Worm (Caenorhabditis elegans) whole organism, young adult: ENCODE measurements around the gene E02C12.11.
"Not testable (repeated sequence)": the region's sequence is repeated elsewhere in the genome, so short reads cannot be mapped to it uniquely, and the experiment has no call there.

ENCODE experiments used
- Y53G8AR.9 ChIP-seq: fragments of 200-800 bp; sonication (Bioruptor generic); conservative IDR thresholded peaks from 2 replicates; pipeline ENCODE4 v1.3.6; 2022; ENCODE audit warnings: missing genetic modification reagents, missing genetic modification characterization, missing compliant biosample characterization
- atf-7 ChIP-seq: sonication (generic microtip); optimal IDR thresholded peaks from 2 replicates; lab custom pipeline; 2017; ENCODE audit warnings: mild to moderate bottlenecking, missing genetic modification characterization, missing compliant biosample characterization
- athp-1 ChIP-seq: sonication (generic microtip); optimal IDR thresholded peaks from 2 replicates; lab custom pipeline; 2017; ENCODE audit warnings: mild to moderate bottlenecking, missing genetic modification characterization, missing compliant biosample characterization
- cebp-1 ChIP-seq, 2 experiments: fragments of 200-800 bp in 1 of 2; sonication (Bioruptor generic) in 1 of 2; sonication (generic microtip) in 1 of 2; IDR thresholded peaks in 1 of 2; optimal IDR thresholded peaks in 1 of 2; 2 replicates each; pipeline versions ENCODE4 v1.3.6 to Lab custom; 2017 to 2022; ENCODE audit warnings: missing compliant biosample characterization in 2 of 2, missing genetic modification characterization in 2 of 2, mild to moderate bottlenecking in 1 of 2, missing genetic modification reagents in 1 of 2, moderate library complexity in 1 of 2
- egl-44 ChIP-seq: fragments of 200-800 bp; sonication (Bioruptor generic); IDR thresholded peaks from 2 replicates; pipeline ENCODE4 v1.3.6; 2022; ENCODE audit warnings: missing genetic modification reagents, missing genetic modification characterization, missing compliant biosample characterization
- lin-35 ChIP-seq, 3 experiments: fragments of 150-350 bp in 2 of 3; sonication (generic microtip) in 1 of 3; optimal IDR thresholded peaks; 2 replicates each; lab custom pipeline; 2014 to 2018; ENCODE audit warnings: missing biosample characterization in 3 of 3, missing genetic modification characterization in 3 of 3, missing genetic modification reagents in 3 of 3
- rec-8 ChIP-seq, 2 experiments: sonication (generic microtip); optimal IDR thresholded peaks; 2 replicates each; lab custom pipeline; 2016; ENCODE audit warnings: mild to moderate bottlenecking in 2 of 2, missing genetic modification characterization in 2 of 2, missing genetic modification reagents in 2 of 2, missing genotype in 2 of 2, missing biosample characterization in 1 of 2, missing compliant biosample characterization in 1 of 2, moderate library complexity in 1 of 2
- sea-2 ChIP-seq: fragments of 200-800 bp; sonication (Bioruptor generic); IDR thresholded peaks from 2 replicates; pipeline ENCODE4 v1.3.6; 2022; ENCODE audit warnings: missing genetic modification characterization, missing compliant biosample characterization
- snpc-1.3 ChIP-seq: sonication (generic microtip); optimal IDR thresholded peaks from 2 replicates; lab custom pipeline; 2017; ENCODE audit warnings: missing genetic modification characterization, mild to moderate bottlenecking, missing compliant biosample characterization, antibody characterized with exemption, moderate library complexity, missing genotype, missing genetic modification reagents; ENCODE audit not compliant: insufficient read depth
- unc-130 ChIP-seq: sonication (generic microtip); optimal IDR thresholded peaks from 2 replicates; lab custom pipeline; 2016; ENCODE audit warnings: missing genetic modification reagents, missing genetic modification characterization, missing compliant biosample characterization
- zfh-2 ChIP-seq: fragments of 200-800 bp; sonication (Bioruptor generic); conservative IDR thresholded peaks from 2 replicates; pipeline ENCODE4 v1.3.6; 2022; ENCODE audit warnings: missing genetic modification reagents, missing genetic modification characterization, missing compliant biosample characterization
- ztf-28 ChIP-seq: fragments of 200-800 bp; sonication (Bioruptor generic); IDR thresholded peaks from 2 replicates; pipeline ENCODE4 v1.3.6; 2022; ENCODE audit warnings: missing genetic modification reagents, missing genetic modification characterization, missing compliant biosample characterization

DNA sequence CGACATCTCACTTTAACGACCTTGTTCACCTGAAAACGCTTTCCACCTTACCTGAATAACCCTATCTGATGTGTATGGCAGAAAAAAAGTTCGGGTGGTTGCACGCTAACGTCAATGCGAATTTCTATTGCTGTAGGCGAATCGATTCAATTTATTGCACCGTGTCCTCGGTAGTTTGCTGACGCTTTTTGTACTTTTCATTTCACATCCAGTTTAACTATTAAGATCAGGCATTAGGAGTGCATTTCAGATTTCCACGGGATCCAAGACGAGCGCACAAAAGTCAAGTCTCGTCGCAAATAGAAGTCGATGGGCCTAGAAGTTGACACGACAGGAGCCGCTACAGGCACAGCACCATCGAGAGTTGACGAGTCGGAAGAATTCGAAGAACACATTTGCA, 37.4 kb downstream of the E02C12.11 start:
- TF ChIP-seq rec-8 (tag; optimal IDR thresholded peaks at IDR 0.05; lab: Kevin White, UChicago); lin-35 (GFP tag; optimal IDR thresholded peaks at IDR 0.05; lab: Kevin White, UChicago); atf-7 (tag; lab: Kevin White, UChicago); snpc-1.3 (tag; lab: Kevin White, UChicago); sea-2 (GFP tag; lab: Robert Waterston, UW); athp-1 (tag; lab: Kevin White, UChicago); zfh-2; unc-130 (GFP tag; lab: Kevin White, UChicago): not testable (repeated sequence)
- TF ChIP-seq cebp-1 (GFP tag; IDR thresholded peaks at IDR 0.05; lab: Robert Waterston, UW), result peak; percentile 70; the same call in 1 of the 2 replicates
- peak; percentile 22 for TF ChIP-seq cebp-1 (tag; optimal IDR thresholded peaks at IDR 0.05; lab: Kevin White, UChicago)
- TF ChIP-seq ztf-28 (GFP tag; lab: Robert Waterston, UW), result peak; percentile 78
- TF ChIP-seq Y53G8AR.9 (GFP tag; lab: Robert Waterston, UW), result peak; percentile 97
- TF ChIP-seq egl-44, result 0 out of 2 replicates have a peak, but pooled peaks have one; percentile 41
